Fruit fly (Drosophila melanogaster) whole organism, prepupa: ENCODE data around the gene lectin-30A.
A peak's percentile ranks its signal among the peaks of the same experiment; 100 is the strongest.

Source experiments
- Blimp-1 ChIP-seq: fragments of 200-800 bp; sonication (Bioruptor generic); optimal IDR thresholded peaks from 3 replicates; lab custom pipeline; 2017; ENCODE audit warnings: missing biosample characterization, missing genetic modification characterization, mild to moderate bottlenecking, moderate library complexity, missing genetic modification reagents
- CG3919 ChIP-seq: fragments of 200-800 bp; sonication (Bioruptor generic); optimal IDR thresholded peaks from 3 replicates; lab custom pipeline; 2016; ENCODE audit warnings: missing biosample characterization, missing genetic modification characterization
- CG6792 ChIP-seq: fragments of 200-800 bp; sonication (Bioruptor generic); optimal IDR thresholded peaks from 3 replicates; lab custom pipeline; 2016; ENCODE audit warnings: missing biosample characterization, missing genetic modification characterization
- CG6854 ChIP-seq: fragments of 200-800 bp; sonication (Bioruptor generic); optimal IDR thresholded peaks from 2 replicates; lab custom pipeline; 2017; ENCODE audit warnings: missing biosample characterization, mild to moderate bottlenecking, missing genetic modification characterization
- Gug ChIP-seq: fragments of 200-800 bp; sonication (Bioruptor generic); IDR thresholded peaks from 2 replicates; pipeline ENCODE4 v1.3.6; 2022; ENCODE audit warnings: missing biosample characterization, missing genetic modification characterization
- Hr39 ChIP-seq: fragments of 200-800 bp; sonication (Bioruptor generic); optimal IDR thresholded peaks from 2 replicates; lab custom pipeline; 2016; ENCODE audit warnings: missing biosample characterization, missing genetic modification characterization
- Met ChIP-seq: fragments of 200-800 bp; sonication (Bioruptor generic); optimal IDR thresholded peaks from 3 replicates; lab custom pipeline; 2016; ENCODE audit warnings: missing biosample characterization, missing genetic modification characterization
- acj6 ChIP-seq: fragments of 200-800 bp; sonication (Bioruptor generic); optimal IDR thresholded peaks from 3 replicates; lab custom pipeline; 2016; ENCODE audit warnings: missing biosample characterization, missing genetic modification characterization
- pdm3 ChIP-seq: fragments of 200-800 bp; sonication (Bioruptor generic); optimal IDR thresholded peaks from 3 replicates; lab custom pipeline; 2016; ENCODE audit warnings: missing biosample characterization, missing genetic modification characterization

DNA sequence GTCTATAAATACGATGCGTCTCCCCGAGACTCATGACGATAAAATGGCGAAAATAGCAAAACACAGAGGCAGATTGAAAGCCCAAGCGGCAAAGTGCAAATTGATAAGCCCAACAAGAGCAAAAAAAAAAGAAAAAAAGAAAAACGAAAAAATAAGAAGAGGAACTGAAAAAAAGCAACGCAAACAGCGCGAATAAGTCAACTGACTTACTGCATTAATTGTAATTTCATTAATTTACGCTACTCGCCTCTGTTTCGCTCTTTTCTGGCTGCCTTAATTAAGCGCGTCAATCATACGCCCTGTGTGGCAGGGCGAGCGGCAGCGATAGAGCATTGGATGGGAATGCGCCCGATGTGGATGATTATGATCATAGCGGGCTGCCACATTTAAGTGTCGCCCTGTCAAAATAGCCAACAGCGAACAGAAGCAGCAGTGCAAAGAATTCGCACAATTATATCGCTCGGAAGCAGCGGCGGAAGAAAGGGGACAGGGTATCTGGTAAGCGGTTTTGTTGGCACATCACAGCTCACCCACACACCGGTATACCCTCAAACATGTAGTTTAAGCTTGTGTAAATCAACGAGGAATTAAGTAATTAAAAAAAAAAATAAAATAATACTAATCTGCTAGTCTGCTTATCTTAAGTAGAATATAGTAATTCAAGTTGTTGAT is 22.8 kb downstream of the lectin-30A start:
- TF ChIP-seq Blimp-1 (no peak), acj6 (GFP tag; lab: Kevin White, UChicago) (no peak), pdm3 (GFP tag; lab: Kevin White, UChicago) (peak; percentile 35), CG6854 (GFP tag; lab: Kevin White, UChicago) (peak; percentile 43), CG6792 (peak; percentile 49), CG3919 (GFP tag; lab: Kevin White, UChicago) (peak; percentile 36), Hr39 (GFP tag; lab: Kevin White, UChicago) (peak; percentile 39), Gug (GFP tag; lab: Robert Waterston, UW) (peak; percentile 31; the same call in 1 of the 2 replicates), Met (peak; percentile 16)
